Worm (Caenorhabditis elegans) whole organism, L4/young adult: Measurements from ENCODE around the gene M116.5.
A peak's percentile ranks its signal among the peaks of the same experiment; 100 is the strongest.

Source experiments
- W03F9.2 ChIP-seq: fragments of 150-350 bp; optimal IDR thresholded peaks from 2 replicates; lab custom pipeline; 2014; ENCODE audit warnings: missing biosample characterization, missing genetic modification characterization
- dao-5 ChIP-seq: sonication (generic microtip); optimal IDR thresholded peaks from 2 replicates; lab custom pipeline; 2016; ENCODE audit warnings: missing genotype, missing genetic modification characterization, moderate library complexity, missing compliant biosample characterization
- him-1 ChIP-seq: sonication (generic microtip); optimal IDR thresholded peaks from 2 replicates; lab custom pipeline; 2016; ENCODE audit warnings: missing genotype, missing genetic modification reagents, missing genetic modification characterization, missing compliant biosample characterization

The M116.5 gene

DNA sequence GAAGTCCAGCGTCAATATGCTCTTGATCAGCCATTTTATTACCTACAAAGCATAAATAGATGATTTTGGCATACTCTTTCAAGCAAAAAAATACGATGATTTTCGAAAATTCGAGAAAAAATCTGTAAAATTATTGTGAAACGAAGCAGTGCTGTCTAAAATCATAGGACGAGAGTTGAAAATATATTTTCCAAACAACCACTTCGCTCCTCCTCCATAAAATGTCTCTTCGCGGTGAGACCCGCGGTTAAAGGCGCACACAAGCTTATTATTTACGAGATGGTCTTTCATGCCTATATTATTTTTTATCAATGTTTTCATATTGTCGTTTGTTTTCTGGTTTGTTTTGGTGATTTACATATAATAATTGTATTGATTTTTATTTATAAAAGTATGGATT, 41.6 kb downstream of the M116.5 start, which contains the start of gene nap-1:
nap-1 (minus strand) TSS at position 42 of the 400 bp plus-strand sequence.
- no peak for TF ChIP-seq him-1
- peak; percentile 89 for TF ChIP-seq W03F9.2

DNA sequence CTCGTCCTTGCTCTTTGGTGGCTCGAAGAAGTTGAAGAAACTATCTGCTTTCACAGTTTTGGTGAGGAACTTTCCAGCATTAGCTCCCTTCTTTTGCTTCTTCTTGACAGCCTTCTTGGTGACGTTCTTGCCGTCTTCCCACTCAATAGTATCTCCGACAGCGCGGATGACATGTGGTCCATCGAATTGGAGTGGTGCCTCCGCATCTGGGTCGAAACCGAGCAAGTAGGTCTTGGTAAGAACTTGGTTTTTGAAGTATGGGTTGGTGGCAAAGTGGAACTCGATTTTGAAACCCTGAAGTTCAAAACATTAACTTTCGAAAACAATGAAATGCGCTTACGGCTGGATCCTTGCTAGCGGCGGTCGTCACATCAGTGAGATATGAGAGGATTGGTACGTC, 42.6 kb downstream of the M116.5 start:
- TF ChIP-seq W03F9.2: no peak
- no peak for TF ChIP-seq dao-5 (tag; lab: Kevin White, UChicago)
- TF ChIP-seq him-1: no peak

DNA sequence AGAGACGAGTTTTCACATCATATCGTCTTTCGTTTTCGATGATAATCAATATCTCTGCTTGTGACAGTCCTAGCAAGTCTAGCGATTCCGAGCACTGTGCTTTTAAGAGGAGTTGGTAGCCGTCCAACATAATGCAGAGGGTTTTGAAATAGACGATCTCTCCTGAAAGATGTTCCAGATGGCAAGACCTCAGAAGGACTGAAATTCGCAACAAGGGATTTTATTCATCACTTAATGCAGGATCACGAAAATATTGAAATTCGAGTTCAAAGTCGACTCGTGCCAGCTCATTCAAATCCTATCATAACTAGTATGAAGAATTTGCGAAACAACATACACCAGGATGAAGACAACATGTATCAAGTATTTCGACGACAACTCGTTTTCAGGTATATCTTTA, 43.4 kb downstream of the M116.5 start, which contains the start of gene D2096.7:
D2096.7 (minus strand) TSS at position 130 of the 400 bp plus-strand sequence.
- TF ChIP-seq W03F9.2 (no peak), dao-5 (tag; lab: Kevin White, UChicago) (peak; percentile 26), him-1 (no peak)

DNA sequence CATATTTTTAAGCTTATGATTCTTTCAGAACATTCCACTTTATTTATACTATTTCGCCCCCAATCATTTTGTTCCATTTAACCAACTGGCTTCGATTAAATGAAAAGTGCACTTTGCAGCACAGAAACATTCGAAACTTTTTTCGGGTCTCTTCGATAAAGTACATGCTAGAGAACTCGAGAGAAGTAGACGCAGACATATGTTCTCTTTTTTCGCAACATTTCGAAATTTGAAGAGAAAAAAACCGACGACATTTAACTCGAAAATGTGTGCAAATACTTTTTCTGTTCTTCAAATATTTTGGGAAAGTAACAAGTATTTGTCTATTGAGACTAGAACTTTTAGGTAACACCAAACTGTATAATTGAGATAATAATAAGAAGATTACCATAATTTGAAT, 43.9 kb downstream of the M116.5 start:
- TF ChIP-seq dao-5 (tag; lab: Kevin White, UChicago) (no peak), W03F9.2 (no peak), him-1 (no peak)

DNA sequence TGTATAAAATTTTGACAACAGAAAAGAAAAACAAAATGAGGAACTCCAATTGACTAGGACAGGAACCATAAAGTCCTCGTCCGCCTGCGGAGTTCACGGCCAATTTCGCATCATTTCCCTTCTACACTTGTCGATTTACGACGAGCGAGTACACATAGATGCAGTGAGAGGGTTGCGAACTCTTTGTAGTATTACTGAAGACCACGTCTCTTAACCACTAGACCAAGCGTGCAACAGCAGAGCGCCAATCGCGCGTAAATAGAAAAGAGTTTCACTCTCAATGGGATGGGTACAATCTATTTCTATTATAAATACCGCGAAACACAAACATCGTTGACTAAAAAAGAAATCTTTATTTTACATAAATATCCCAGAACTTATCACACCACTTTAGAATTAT, 45.5 kb downstream of the M116.5 start:
- TF ChIP-seq W03F9.2 (peak; percentile 70), dao-5 (tag; lab: Kevin White, UChicago) (no peak), him-1 (peak; percentile 48)

DNA sequence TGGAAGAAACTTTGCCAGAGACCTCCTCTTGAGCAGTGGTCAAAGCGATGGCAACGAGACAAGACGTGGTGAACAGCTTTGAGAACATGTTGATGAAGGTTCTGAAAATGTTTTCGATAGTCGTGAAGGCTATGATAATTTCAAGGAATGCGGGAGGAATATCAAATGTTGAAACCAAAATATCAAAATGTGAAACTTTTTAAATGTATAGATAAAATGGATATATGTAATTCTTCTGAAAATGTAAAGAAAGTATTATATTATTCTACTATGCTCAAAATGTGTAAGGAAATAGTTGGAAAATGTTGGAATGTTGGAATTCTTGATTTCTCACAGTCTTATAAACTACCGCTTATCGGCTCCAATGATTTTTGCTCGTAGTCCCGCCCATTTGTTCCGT, 51.7 kb downstream of the M116.5 start, which contains the start of gene D2096.6:
D2096.6 (minus strand) TSS at position 101 of the 400 bp plus-strand sequence.
- TF ChIP-seq W03F9.2 (no peak), dao-5 (tag; lab: Kevin White, UChicago) (no peak), him-1 (no peak)

DNA sequence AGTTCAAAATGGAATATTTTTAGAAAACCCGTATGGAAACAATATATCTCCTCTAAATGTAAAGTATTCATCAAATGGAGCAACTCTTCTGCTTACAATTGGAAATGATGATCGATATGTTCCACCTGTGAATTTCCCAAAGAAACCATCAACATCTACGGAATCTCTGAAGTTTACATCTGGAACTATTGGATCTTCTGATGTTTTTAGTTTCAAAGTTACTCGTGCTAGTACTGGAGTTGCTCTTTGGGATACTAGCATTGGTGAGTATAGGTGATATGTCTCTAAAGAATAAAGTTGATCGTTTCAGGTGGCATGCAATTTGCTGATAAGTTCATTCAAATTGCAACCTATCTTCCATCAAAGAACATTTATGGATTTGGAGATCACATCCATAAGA, 53.0 kb downstream of the M116.5 start:
- TF ChIP-seq him-1 (no peak), W03F9.2 (no peak), dao-5 (tag; lab: Kevin White, UChicago) (no peak)

DNA sequence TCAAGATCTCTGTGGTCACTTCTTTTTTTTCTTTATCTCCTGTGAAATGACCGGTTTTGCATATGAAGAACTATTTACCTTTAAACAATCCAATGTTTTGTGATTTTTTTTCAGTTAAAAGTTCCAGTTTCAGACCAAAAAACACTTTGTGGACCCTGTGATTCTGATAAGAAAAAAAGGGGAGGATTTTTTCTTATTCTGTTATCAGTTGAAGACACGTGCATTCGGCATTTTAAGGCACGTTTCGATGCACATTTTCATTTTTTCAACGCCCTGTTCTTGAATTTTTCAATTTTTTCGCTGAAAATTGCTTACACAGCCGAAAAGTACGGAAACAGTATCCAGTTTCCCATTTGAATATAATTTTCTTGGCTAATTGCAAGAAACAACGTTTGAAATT, 54.6 kb downstream of the M116.5 start, which contains the start of gene aagr-1:
aagr-1 (plus strand) TSS at position 227 of the 400 bp plus-strand sequence.
- TF ChIP-seq W03F9.2 (no peak), dao-5 (tag; lab: Kevin White, UChicago) (no peak), him-1 (no peak)
